Worm (Caenorhabditis elegans) whole organism, L4 larva: ENCODE results near the gene pqn-80.

Experiments used
- F10B5.3 ChIP-seq: sonication (generic microtip); optimal IDR thresholded peaks from 2 replicates; lab custom pipeline; 2016; ENCODE audit warnings: mild to moderate bottlenecking, missing genetic modification characterization, missing compliant biosample characterization
- F26F4.8 ChIP-seq: fragments of 200-800 bp; sonication (Bioruptor generic); conservative IDR thresholded peaks from 2 replicates; pipeline ENCODE4 v1.3.6; 2022; ENCODE audit warnings: missing genetic modification characterization, missing compliant biosample characterization
- F37D6.2 ChIP-seq: sonication (generic microtip); optimal IDR thresholded peaks from 2 replicates; lab custom pipeline; 2016; ENCODE audit warnings: mild to moderate bottlenecking, missing genetic modification characterization, missing compliant biosample characterization
- F49E8.2 ChIP-seq: sonication (generic microtip); optimal IDR thresholded peaks from 2 replicates; lab custom pipeline; 2016; ENCODE audit warnings: missing compliant biosample characterization, mild to moderate bottlenecking, missing genetic modification characterization, borderline replicate concordance
- ZK546.5 ChIP-seq, 2 experiments: sonication (generic microtip); optimal IDR thresholded peaks; 2 replicates each; lab custom pipeline; 2017; ENCODE audit warnings: missing biosample characterization in 2 of 2, missing genetic modification characterization in 2 of 2
- aly-2 ChIP-seq: sonication (generic microtip); optimal IDR thresholded peaks from 2 replicates; lab custom pipeline; 2018; ENCODE audit warnings: missing biosample characterization, missing genetic modification characterization
- ama-1 ChIP-seq: fragments of 150-350 bp; optimal IDR thresholded peaks from 2 replicates; lab custom pipeline; 2014; ENCODE audit warnings: inconsistent platforms, mixed read lengths
- attf-4 ChIP-seq: sonication (generic microtip); optimal IDR thresholded peaks from 3 replicates; lab custom pipeline; 2017; ENCODE audit warnings: missing biosample characterization, missing genetic modification characterization
- ceh-20 ChIP-seq: fragments of 200-800 bp; sonication (Bioruptor generic); IDR thresholded peaks from 2 replicates; pipeline ENCODE4 v1.3.6; 2022; ENCODE audit warnings: missing genetic modification reagents, missing genetic modification characterization, missing compliant biosample characterization
- ceh-28 ChIP-seq: fragments of 150-350 bp; optimal IDR thresholded peaks from 2 replicates; lab custom pipeline; 2014; ENCODE audit warnings: missing biosample characterization, missing genetic modification reagents, missing genetic modification characterization
- ceh-82 ChIP-seq: sonication (generic microtip); optimal IDR thresholded peaks from 2 replicates; lab custom pipeline; 2017; ENCODE audit warnings: missing biosample characterization, missing genetic modification characterization
- cey-2 ChIP-seq: sonication (generic microtip); optimal IDR thresholded peaks from 3 replicates; lab custom pipeline; 2017; ENCODE audit warnings: missing genetic modification characterization, mild to moderate bottlenecking, missing compliant biosample characterization, antibody characterized with exemption, borderline replicate concordance; ENCODE audit not compliant: insufficient read depth
- ctbp-1 ChIP-seq: fragments of 200-800 bp; sonication (Bioruptor generic); IDR thresholded peaks from 2 replicates; pipeline ENCODE4 v1.3.6; 2022; ENCODE audit warnings: missing genetic modification reagents, missing genetic modification characterization, missing compliant biosample characterization
- daf-12 ChIP-seq: fragments of 150-350 bp; optimal IDR thresholded peaks from 2 replicates; lab custom pipeline; 2014; ENCODE audit warnings: missing biosample characterization, missing genetic modification reagents, missing genetic modification characterization
- daf-19 ChIP-seq: fragments of 200-800 bp; sonication (Bioruptor generic); conservative IDR thresholded peaks from 2 replicates; pipeline ENCODE4 v1.3.6; 2022; ENCODE audit warnings: missing genetic modification characterization, missing compliant biosample characterization
- daf-8 ChIP-seq: fragments of 200-800 bp; sonication (Bioruptor generic); IDR thresholded peaks from 2 replicates; pipeline ENCODE4 v1.3.6; 2022; ENCODE audit warnings: missing genetic modification characterization, missing compliant biosample characterization
- duxl-1 ChIP-seq: sonication (generic microtip); optimal IDR thresholded peaks from 2 replicates; lab custom pipeline; 2016; ENCODE audit warnings: mild to moderate bottlenecking, missing genetic modification characterization, moderate library complexity, missing compliant biosample characterization; ENCODE audit not compliant: poor library complexity
- dve-1 ChIP-seq: sonication (generic microtip); optimal IDR thresholded peaks from 2 replicates; lab custom pipeline; 2017; ENCODE audit warnings: antibody characterized with exemption, mild to moderate bottlenecking, missing genetic modification characterization, missing compliant biosample characterization; ENCODE audit not compliant: insufficient read depth
- fkh-10 ChIP-seq: fragments of 150-350 bp; optimal IDR thresholded peaks from 2 replicates; lab custom pipeline; 2014; ENCODE audit warnings: missing biosample characterization, missing genetic modification reagents, missing genetic modification characterization
- fos-1 ChIP-seq: fragments of 150-350 bp; optimal IDR thresholded peaks from 2 replicates; lab custom pipeline; 2014; ENCODE audit warnings: missing biosample characterization, missing genetic modification characterization
- hlh-11 ChIP-seq: fragments of 200-800 bp; sonication (Bioruptor generic); optimal IDR thresholded peaks from 2 replicates; lab custom pipeline; 2018; ENCODE audit warnings: mild to moderate bottlenecking, missing genetic modification characterization, missing compliant biosample characterization
- hlh-30 ChIP-seq: sonication (generic microtip); optimal IDR thresholded peaks from 2 replicates; lab custom pipeline; 2017; ENCODE audit warnings: antibody characterized with exemption, mild to moderate bottlenecking, missing genetic modification characterization, missing compliant biosample characterization; ENCODE audit not compliant: insufficient read depth
- lin-1 ChIP-seq: fragments of 200-800 bp; sonication (Bioruptor generic); IDR thresholded peaks from 2 replicates; pipeline ENCODE4 v1.3.6; 2022; ENCODE audit warnings: missing genetic modification reagents, missing genetic modification characterization, missing compliant biosample characterization
- lin-13 ChIP-seq: fragments of 150-350 bp; optimal IDR thresholded peaks from 2 replicates; lab custom pipeline; 2014; ENCODE audit warnings: missing biosample characterization, missing genetic modification reagents, missing genetic modification characterization
- lin-15B ChIP-seq: fragments of 150-350 bp; sonication (generic microtip); optimal IDR thresholded peaks from 3 replicates; lab custom pipeline; 2014; ENCODE audit warnings: missing biosample characterization, missing genetic modification characterization
- lin-29 ChIP-seq: fragments of 200-800 bp; sonication (Bioruptor generic); IDR thresholded peaks from 2 replicates; pipeline ENCODE4 v1.3.6; 2022; ENCODE audit warnings: missing genetic modification reagents, missing genetic modification characterization, missing compliant biosample characterization
- lin-38 ChIP-seq: fragments of 200-800 bp; sonication (Bioruptor generic); IDR thresholded peaks from 2 replicates; pipeline ENCODE4 v1.3.6; 2022; ENCODE audit warnings: missing genetic modification reagents, missing genetic modification characterization, missing compliant biosample characterization
- lir-3 ChIP-seq: sonication (generic microtip); optimal IDR thresholded peaks from 2 replicates; lab custom pipeline; 2016; ENCODE audit warnings: mild to moderate bottlenecking, missing genetic modification characterization, missing compliant biosample characterization
- lsy-2 ChIP-seq, 2 experiments: fragments of 150-350 bp in 1 of 2; sonication (generic microtip) in 1 of 2; optimal IDR thresholded peaks; 2 replicates each; lab custom pipeline; 2014 to 2017; ENCODE audit warnings: missing biosample characterization in 2 of 2, missing genetic modification characterization in 2 of 2
- madf-5 ChIP-seq, 2 experiments: fragments of 200-800 bp; sonication (Bioruptor generic); IDR thresholded peaks; 2 replicates each; pipeline ENCODE4 v1.3.6; 2022; ENCODE audit warnings: missing compliant biosample characterization in 2 of 2, missing genetic modification characterization in 2 of 2
- mdl-1 ChIP-seq, 2 experiments: fragments of 150-350 bp in 1 of 2; sonication (generic microtip) in 1 of 2; optimal IDR thresholded peaks; 2 replicates each; lab custom pipeline; 2014 to 2017; ENCODE audit warnings: missing biosample characterization in 2 of 2, missing genetic modification characterization in 2 of 2
- mdt-29 ChIP-seq: fragments of 200-800 bp; sonication (Bioruptor generic); IDR thresholded peaks from 2 replicates; pipeline ENCODE4 v1.3.6; 2022; ENCODE audit warnings: missing genetic modification reagents, missing genetic modification characterization, missing compliant biosample characterization
- nhr-10 ChIP-seq: fragments of 150-350 bp; optimal IDR thresholded peaks from 2 replicates; lab custom pipeline; 2014; ENCODE audit warnings: missing biosample characterization, missing genetic modification characterization
- nhr-237 ChIP-seq: sonication (generic microtip); optimal IDR thresholded peaks from 2 replicates; lab custom pipeline; 2017; ENCODE audit warnings: missing biosample characterization, missing genetic modification characterization
- nhr-25 ChIP-seq: sonication (generic microtip); optimal IDR thresholded peaks from 2 replicates; lab custom pipeline; 2017; ENCODE audit warnings: missing genetic modification characterization, mild to moderate bottlenecking, missing compliant biosample characterization, antibody characterized with exemption, moderate library complexity, borderline replicate concordance; ENCODE audit not compliant: insufficient read depth
- nhr-28 ChIP-seq: fragments of 150-350 bp; optimal IDR thresholded peaks from 2 replicates; lab custom pipeline; 2014; ENCODE audit warnings: missing biosample characterization, missing genetic modification characterization
- nhr-42 ChIP-seq: fragments of 200-800 bp; sonication (Bioruptor generic); IDR thresholded peaks from 2 replicates; pipeline ENCODE4 v1.3.6; 2022; ENCODE audit warnings: missing genetic modification characterization, missing compliant biosample characterization
- pqm-1 ChIP-seq: sonication (generic microtip); optimal IDR thresholded peaks from 2 replicates; lab custom pipeline; 2017; ENCODE audit warnings: missing biosample characterization, missing genetic modification characterization
- rbr-2 ChIP-seq: sonication (generic microtip); optimal IDR thresholded peaks from 2 replicates; lab custom pipeline; 2016; ENCODE audit warnings: missing genotype, missing genetic modification characterization, missing compliant biosample characterization
- sdz-12 ChIP-seq: fragments of 200-800 bp; sonication (Bioruptor generic); optimal IDR thresholded peaks from 2 replicates; lab custom pipeline; 2018; ENCODE audit warnings: mild to moderate bottlenecking, missing genetic modification characterization, missing compliant biosample characterization
- set-16 ChIP-seq: fragments of 200-800 bp; sonication (Bioruptor generic); IDR thresholded peaks from 2 replicates; pipeline ENCODE4 v1.3.6; 2022; ENCODE audit warnings: missing genetic modification reagents, missing genetic modification characterization, missing compliant biosample characterization
- skn-1 ChIP-seq: fragments of 150-350 bp; optimal IDR thresholded peaks from 2 replicates; lab custom pipeline; 2014; ENCODE audit warnings: missing biosample characterization, missing genetic modification characterization
- unc-130 ChIP-seq: sonication (generic microtip); optimal IDR thresholded peaks from 2 replicates; lab custom pipeline; 2016; ENCODE audit warnings: missing genetic modification reagents, missing genetic modification characterization, missing compliant biosample characterization
- unc-62 ChIP-seq, 3 experiments: fragments of 150-350 bp in 1 of 3; sonication (generic microtip); optimal IDR thresholded peaks in 2 of 3; peaks in 1 of 3; 1 replicate in 1 of 3; 2 replicates in 2 of 3; lab custom pipeline; 2014 to 2017; ENCODE audit warnings: missing biosample characterization in 3 of 3, missing genetic modification characterization in 3 of 3, missing genetic modification reagents in 3 of 3, missing genotype in 1 of 3
- zfp-2 ChIP-seq: sonication (generic microtip); optimal IDR thresholded peaks from 2 replicates; lab custom pipeline; 2016; ENCODE audit warnings: mild to moderate bottlenecking, missing genetic modification characterization, missing compliant biosample characterization
- zfp-3 ChIP-seq: fragments of 200-800 bp; sonication (Bioruptor generic); conservative IDR thresholded peaks from 2 replicates; pipeline ENCODE4 v1.3.6; 2022; ENCODE audit warnings: missing genetic modification reagents, missing genetic modification characterization, missing compliant biosample characterization
- zip-2 ChIP-seq: fragments of 150-350 bp; optimal IDR thresholded peaks from 2 replicates; lab custom pipeline; 2014; ENCODE audit warnings: missing biosample characterization, missing genetic modification characterization
- ztf-7 ChIP-seq: fragments of 150-350 bp; optimal IDR thresholded peaks from 2 replicates; lab custom pipeline; 2014; ENCODE audit warnings: missing biosample characterization, missing genetic modification characterization

The pqn-80 gene

ce11 chrIII:12608220-12608958 is 18.0 kb upstream of the pqn-80 start, which contains the start of gene epc-1 (continued):
- TF ChIP-seq zfp-2 (peak; percentile 76), ztf-7 (tag; lab: Kevin White, UChicago) (peak; percentile 68), ceh-28 (peak; percentile 36), ceh-20 (GFP tag; lab: Robert Waterston, UW) (peak; percentile 74), F26F4.8 (no peak), dve-1 (tag; lab: Kevin White, UChicago) (peak; percentile 90), nhr-25 (tag; lab: Kevin White, UChicago) (peak; percentile 77), F10B5.3 (tag; lab: Kevin White, UChicago) (peak; percentile 26), lir-3 (tag; lab: Kevin White, UChicago) (no peak), lin-29 (GFP tag; lab: Robert Waterston, UW) (0 out of 2 replicates have a peak, but pooled peaks have one; percentile 30), daf-12 (no peak), rbr-2 (tag; lab: Kevin White, UChicago) (peak; percentile 94), skn-1 (tag; lab: Kevin White, UChicago) (peak; percentile 47), set-16 (GFP tag; lab: Robert Waterston, UW) (peak; percentile 88), aly-2 (tag; lab: Kevin White, UChicago) (no peak), lin-1 (GFP tag; lab: Robert Waterston, UW) (peak; percentile 63), ama-1 (peak; percentile 89), fkh-10 (GFP tag; lab: Kevin White, UChicago) (peak; percentile 66), duxl-1 (tag; lab: Kevin White, UChicago) (peak; percentile 34), mdt-29 (GFP tag; lab: Robert Waterston, UW) (peak; percentile 75), lin-15B (tag; lab: Kevin White, UChicago) (peak; percentile 8), hlh-11 (tag; lab: Kevin White, UChicago) (peak; percentile 98), attf-4 (tag; lab: Kevin White, UChicago) (no peak), cey-2 (tag; lab: Kevin White, UChicago) (no peak), nhr-42 (peak; percentile 88; the same call in 1 of the 2 replicates), F49E8.2 (tag; lab: Kevin White, UChicago) (peak; percentile 59), nhr-237 (tag; lab: Kevin White, UChicago) (no peak), mdl-1 (tag; optimal IDR thresholded peaks at IDR 0.05; lab: Kevin White, UChicago) (peak; percentile 69 to 98), lin-13 (peak; percentile 92), lin-38 (GFP tag; lab: Robert Waterston, UW) (peak; percentile 82), nhr-28 (tag; lab: Kevin White, UChicago) (peak; percentile 96), daf-8 (GFP tag; lab: Robert Waterston, UW) (no peak), ZK546.5 (tag; optimal IDR thresholded peaks at IDR 0.05; lab: Kevin White, UChicago) (peak in 1 of 2 experiments; percentile 31), ceh-82 (peak; percentile 18), madf-5 (GFP tag; IDR thresholded peaks at IDR 0.05; lab: Robert Waterston, UW) (0 out of 4 replicates have a peak, but pooled peaks have one; percentile 37 to 58), hlh-30 (tag; lab: Kevin White, UChicago) (peak; percentile 98), unc-62 (GFP tag; optimal IDR thresholded peaks at IDR 0.05 in 1 of 2; lab: Kevin White, UChicago) (peak in 1 of 2 experiments; percentile 96), unc-62 (tag; optimal IDR thresholded peaks at IDR 0.05; lab: Kevin White, UChicago) (no peak), pqm-1 (tag; lab: Kevin White, UChicago) (no peak), fos-1 (tag; lab: Kevin White, UChicago) (no peak), F37D6.2 (tag; lab: Kevin White, UChicago) (peak; percentile 68), daf-19 (GFP tag; lab: Robert Waterston, UW) (no peak), unc-130 (GFP tag; lab: Kevin White, UChicago) (peak; percentile 76), lsy-2 (tag; optimal IDR thresholded peaks at IDR 0.05; lab: Kevin White, UChicago) (peak; percentile 85 to 91), sdz-12 (GFP tag; lab: Kevin White, UChicago) (peak; percentile 69), zfp-3 (GFP tag; lab: Robert Waterston, UW) (peak; percentile 80), ctbp-1 (peak; percentile 83), nhr-10 (tag; lab: Kevin White, UChicago) (peak; percentile 63), zip-2 (tag; lab: Kevin White, UChicago) (peak; percentile 48)
